Worm (Caenorhabditis elegans) whole organism, mixed stage, embryonic: Measurements from ENCODE around the gene C07B5.8.

Source experiments
- nhr-12 ChIP-seq: fragments of 150-350 bp; optimal IDR thresholded peaks from 2 replicates; lab custom pipeline; 2014; ENCODE audit warnings: missing biosample characterization, missing genetic modification characterization
- nhr-237 ChIP-seq: fragments of 150-350 bp; optimal IDR thresholded peaks from 2 replicates; lab custom pipeline; 2014; ENCODE audit warnings: missing biosample characterization, missing genetic modification characterization
- nhr-76 ChIP-seq: sonication (generic microtip); optimal IDR thresholded peaks from 2 replicates; lab custom pipeline; 2017; ENCODE audit warnings: missing biosample characterization, missing genetic modification characterization
- pha-4 ChIP-seq: fragments of 150-350 bp; optimal IDR thresholded peaks from 2 replicates; lab custom pipeline; 2018; ENCODE audit warnings: missing biosample characterization, missing genetic modification reagents, missing genetic modification characterization
- unc-62 ChIP-seq: fragments of 150-350 bp; optimal IDR thresholded peaks from 2 replicates; lab custom pipeline; 2014; ENCODE audit warnings: missing biosample characterization, missing genetic modification reagents, missing genetic modification characterization
- ztf-11 ChIP-seq: fragments of 150-350 bp; optimal IDR thresholded peaks from 2 replicates; lab custom pipeline; 2014; ENCODE audit warnings: missing biosample characterization, missing genetic modification characterization

DNA sequence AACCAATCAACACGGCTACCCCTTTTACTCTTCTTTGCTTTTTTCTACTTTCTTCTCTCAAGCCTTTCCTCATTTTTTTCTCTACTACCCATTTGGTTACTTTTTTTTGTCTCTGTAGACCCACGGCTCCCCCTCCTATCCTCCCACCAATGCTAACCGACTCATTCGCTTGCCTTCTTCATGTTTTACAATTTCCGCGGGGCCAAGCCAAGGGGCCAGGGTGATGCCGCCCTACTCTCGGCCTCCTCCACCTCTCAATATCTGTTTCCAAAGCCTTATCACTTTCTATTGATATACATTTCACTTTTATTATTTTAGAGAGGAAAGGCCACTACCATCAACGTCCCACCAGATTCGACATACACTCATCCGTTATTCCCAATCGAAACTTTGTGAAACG is 6.8 kb upstream of the C07B5.8 start, which contains the start of gene F49E2.5:
- TF ChIP-seq nhr-12 (tag; lab: Kevin White, UChicago) (no peak), unc-62 (no peak), nhr-237 (tag; lab: Kevin White, UChicago) (no peak), pha-4 (tag; lab: Kevin White, UChicago) (no peak), nhr-76 (tag; lab: Kevin White, UChicago) (no peak), ztf-11 (tag; lab: Kevin White, UChicago) (no peak)
